Worm (Caenorhabditis elegans) whole organism, late embryonic: ENCODE measurements around the gene F49E2.5.
A peak's percentile ranks its signal among the peaks of the same experiment; 100 is the strongest.

Source experiments
- C08G9.2 ChIP-seq: sonication (generic microtip); optimal IDR thresholded peaks from 2 replicates; lab custom pipeline; 2016; ENCODE audit warnings: mild to moderate bottlenecking, missing genetic modification characterization, moderate library complexity, missing compliant biosample characterization
- F13H6.1 ChIP-seq: sonication (generic microtip); optimal IDR thresholded peaks from 2 replicates; lab custom pipeline; 2016; ENCODE audit warnings: missing genetic modification characterization, missing compliant biosample characterization
- K09A11.1 ChIP-seq: sonication (generic microtip); optimal IDR thresholded peaks from 2 replicates; lab custom pipeline; 2017; ENCODE audit warnings: antibody characterized with exemption, mild to moderate bottlenecking, missing genetic modification characterization, missing compliant biosample characterization; ENCODE audit not compliant: insufficient read depth
- T23F11.4 ChIP-seq: fragments of 200-800 bp; sonication (Bioruptor generic); optimal IDR thresholded peaks from 2 replicates; lab custom pipeline; 2018; ENCODE audit warnings: mild to moderate bottlenecking, missing genetic modification characterization, missing compliant biosample characterization
- Y22D7AL.16 ChIP-seq: sonication (generic microtip); optimal IDR thresholded peaks from 2 replicates; lab custom pipeline; 2016; ENCODE audit warnings: missing genetic modification characterization, missing compliant biosample characterization
- ceh-14 ChIP-seq: sonication (generic microtip); optimal IDR thresholded peaks from 2 replicates; lab custom pipeline; 2016; ENCODE audit warnings: missing genotype, missing genetic modification characterization, missing compliant biosample characterization
- ceh-19 ChIP-seq: fragments of 200-800 bp; sonication (Bioruptor generic); optimal IDR thresholded peaks from 2 replicates; lab custom pipeline; 2018; ENCODE audit warnings: mild to moderate bottlenecking, missing genetic modification characterization, missing compliant biosample characterization
- ceh-2 ChIP-seq: sonication (generic microtip); optimal IDR thresholded peaks from 2 replicates; lab custom pipeline; 2016; ENCODE audit warnings: missing genotype, missing genetic modification characterization, missing compliant biosample characterization
- ceh-22 ChIP-seq: sonication (generic microtip); optimal IDR thresholded peaks from 2 replicates; lab custom pipeline; 2017; ENCODE audit warnings: missing biosample characterization, missing genetic modification characterization
- ceh-30 ChIP-seq: fragments of 150-350 bp; optimal IDR thresholded peaks from 2 replicates; lab custom pipeline; 2014; ENCODE audit warnings: missing biosample characterization, missing genetic modification characterization
- ceh-31 ChIP-seq: sonication (generic microtip); optimal IDR thresholded peaks from 2 replicates; lab custom pipeline; 2016; ENCODE audit warnings: missing genetic modification characterization, missing compliant biosample characterization
- ceh-45 ChIP-seq: fragments of 200-800 bp; sonication (Bioruptor generic); IDR thresholded peaks from 2 replicates; pipeline ENCODE4 v1.3.6; 2022; ENCODE audit warnings: missing genetic modification reagents, missing genetic modification characterization, missing compliant biosample characterization
- ceh-48 ChIP-seq: sonication (generic microtip); optimal IDR thresholded peaks from 2 replicates; lab custom pipeline; 2016; ENCODE audit warnings: missing genetic modification characterization, inconsistent platforms, missing compliant biosample characterization
- ceh-6 ChIP-seq: fragments of 200-800 bp; sonication (Bioruptor generic); optimal IDR thresholded peaks from 2 replicates; lab custom pipeline; 2018; ENCODE audit warnings: mild to moderate bottlenecking, missing genetic modification characterization, missing compliant biosample characterization
- dmd-4 ChIP-seq: sonication (generic microtip); optimal IDR thresholded peaks from 2 replicates; lab custom pipeline; 2016; ENCODE audit warnings: borderline replicate concordance, missing genetic modification characterization, missing compliant biosample characterization
- dve-1 ChIP-seq: sonication (generic microtip); optimal IDR thresholded peaks from 2 replicates; lab custom pipeline; 2017; ENCODE audit warnings: antibody characterized with exemption, mild to moderate bottlenecking, missing genetic modification characterization, missing compliant biosample characterization
- elt-2 ChIP-seq: sonication (generic microtip); optimal IDR thresholded peaks from 2 replicates; lab custom pipeline; 2016; ENCODE audit warnings: missing genetic modification reagents, missing genetic modification characterization, missing compliant biosample characterization
- fkh-10 ChIP-seq: fragments of 150-350 bp; optimal IDR thresholded peaks from 2 replicates; lab custom pipeline; 2014; ENCODE audit warnings: missing biosample characterization, missing genetic modification reagents, missing genetic modification characterization
- gmeb-2 ChIP-seq: sonication (generic microtip); optimal IDR thresholded peaks from 2 replicates; lab custom pipeline; 2016; ENCODE audit warnings: missing genetic modification characterization, inconsistent platforms, missing compliant biosample characterization
- hlh-30 ChIP-seq: sonication (generic microtip); optimal IDR thresholded peaks from 2 replicates; lab custom pipeline; 2017; ENCODE audit warnings: antibody characterized with exemption, missing genetic modification characterization, missing compliant biosample characterization; ENCODE audit not compliant: insufficient read depth
- lin-11 ChIP-seq: fragments of 200-800 bp; sonication (Bioruptor generic); optimal IDR thresholded peaks from 2 replicates; lab custom pipeline; 2018; ENCODE audit warnings: mild to moderate bottlenecking, missing genetic modification characterization, missing compliant biosample characterization
- mec-3 ChIP-seq: sonication (generic microtip); optimal IDR thresholded peaks from 2 replicates; lab custom pipeline; 2016; ENCODE audit warnings: borderline replicate concordance, missing genetic modification characterization, missing compliant biosample characterization
- npax-4 ChIP-seq: sonication (generic microtip); optimal IDR thresholded peaks from 2 replicates; lab custom pipeline; 2016; ENCODE audit warnings: missing genetic modification characterization, missing compliant biosample characterization
- pax-1 ChIP-seq: fragments of 150-350 bp; optimal IDR thresholded peaks from 2 replicates; lab custom pipeline; 2014; ENCODE audit warnings: missing biosample characterization, missing genetic modification characterization
- pha-2 ChIP-seq: sonication (generic microtip); optimal IDR thresholded peaks from 2 replicates; lab custom pipeline; 2017; ENCODE audit warnings: mild to moderate bottlenecking, missing genetic modification characterization, missing compliant biosample characterization
- pqm-1 ChIP-seq: sonication (generic microtip); optimal IDR thresholded peaks from 2 replicates; lab custom pipeline; 2016; ENCODE audit warnings: missing genetic modification characterization, missing compliant biosample characterization
- ref-2 ChIP-seq: sonication (generic microtip); optimal IDR thresholded peaks from 2 replicates; lab custom pipeline; 2016; ENCODE audit warnings: missing genetic modification characterization, missing compliant biosample characterization
- sdc-2 ChIP-seq: sonication (generic microtip); optimal IDR thresholded peaks from 2 replicates; lab custom pipeline; 2016; ENCODE audit warnings: missing genotype, missing genetic modification characterization, missing compliant biosample characterization
- sox-2 ChIP-seq: fragments of 200-800 bp; sonication (Bioruptor generic); IDR thresholded peaks from 2 replicates; pipeline ENCODE4 v1.3.6; 2022; ENCODE audit warnings: missing genetic modification reagents, missing genetic modification characterization, missing compliant biosample characterization
- sox-4 ChIP-seq: sonication (generic microtip); optimal IDR thresholded peaks from 2 replicates; lab custom pipeline; 2017; ENCODE audit warnings: mild to moderate bottlenecking, missing genetic modification characterization, inconsistent platforms, missing compliant biosample characterization
- syd-9 ChIP-seq: sonication (generic microtip); optimal IDR thresholded peaks from 2 replicates; lab custom pipeline; 2016; ENCODE audit warnings: mild to moderate bottlenecking, missing genetic modification characterization, moderate library complexity, missing compliant biosample characterization
- tbx-7 ChIP-seq: sonication (generic microtip); optimal IDR thresholded peaks from 2 replicates; lab custom pipeline; 2016; ENCODE audit warnings: missing genotype, missing genetic modification characterization, missing compliant biosample characterization
- unc-3 ChIP-seq, 2 experiments: fragments of 200-800 bp in 1 of 2; sonication (Bioruptor generic) in 1 of 2; sonication (generic microtip) in 1 of 2; conservative IDR thresholded peaks in 1 of 2; optimal IDR thresholded peaks in 1 of 2; 2 replicates each; pipeline versions ENCODE4 v1.3.6 to Lab custom; 2016 to 2022; ENCODE audit warnings: missing compliant biosample characterization in 2 of 2, missing genetic modification characterization in 2 of 2, missing genetic modification reagents in 1 of 2

F49E2.5 gene

DNA sequence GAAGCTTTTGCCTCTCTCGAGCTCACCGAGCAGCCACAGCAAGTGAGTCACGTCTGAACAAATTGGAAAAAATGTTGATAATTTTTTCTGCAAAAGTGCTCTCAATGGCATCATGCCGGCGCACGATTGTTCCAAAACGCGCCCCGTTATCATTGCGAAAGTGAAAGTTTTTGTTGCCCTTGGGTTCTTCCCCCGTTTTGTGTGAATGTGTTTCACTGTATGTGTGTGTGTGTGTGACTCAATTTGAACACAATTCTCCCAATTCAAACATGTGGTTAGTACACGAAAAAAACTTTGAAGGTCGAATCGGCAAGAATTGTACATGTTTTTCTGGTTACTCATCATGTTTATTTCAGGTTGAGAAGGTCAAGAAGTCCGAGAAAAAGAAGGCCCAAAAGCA is 9.6 kb downstream of the F49E2.5 start:
- TF ChIP-seq C08G9.2 (no peak), ceh-14 (tag; lab: Kevin White, UChicago) (no peak), pax-1 (tag; lab: Kevin White, UChicago) (no peak), sox-2 (no peak), npax-4 (no peak), ref-2 (tag; lab: Kevin White, UChicago) (no peak), unc-3 (GFP tag; conservative IDR thresholded peaks at IDR 0.05; lab: Robert Waterston, UW) (no peak), unc-3 (tag; optimal IDR thresholded peaks at IDR 0.05; lab: Kevin White, UChicago) (no peak), F13H6.1 (tag; lab: Kevin White, UChicago) (no peak), gmeb-2 (tag; lab: Kevin White, UChicago) (no peak), fkh-10 (GFP tag; lab: Kevin White, UChicago) (no peak)
- TF ChIP-seq, all 69 proteins: peak for 0

- no peak for TF ChIP-seq sox-2
- TF ChIP-seq lin-11 (tag; lab: Kevin White, UChicago): no peak
- TF ChIP-seq sdc-2 (tag; lab: Kevin White, UChicago): no peak
- no peak for TF ChIP-seq ceh-14 (tag; lab: Kevin White, UChicago)
- TF ChIP-seq ceh-22 (tag; lab: Kevin White, UChicago): no peak
- TF ChIP-seq K09A11.1 (tag; lab: Kevin White, UChicago): no peak
- no peak for TF ChIP-seq dve-1 (tag; lab: Kevin White, UChicago)
- no peak for TF ChIP-seq ref-2 (tag; lab: Kevin White, UChicago)
- TF ChIP-seq dmd-4: no peak
- TF ChIP-seq ceh-19 (GFP tag; lab: Kevin White, UChicago): no peak
- no peak for TF ChIP-seq C08G9.2
- no peak for TF ChIP-seq mec-3
- no peak for TF ChIP-seq hlh-30
- no peak for TF ChIP-seq pha-2 (tag; lab: Kevin White, UChicago)
- TF ChIP-seq ceh-48: no peak
- TF ChIP-seq, all 69 proteins: peak for 0
These were observed 11.8 kb downstream of the F49E2.5 start for ce11 chrX:9555238-9555637.

ce11 chrX:9556038-9556437 is 12.6 kb downstream of the F49E2.5 start:
- TF ChIP-seq pqm-1 (tag; lab: Kevin White, UChicago) (no peak), syd-9 (tag; lab: Kevin White, UChicago) (no peak), Y22D7AL.16 (no peak), ref-2 (tag; lab: Kevin White, UChicago) (no peak)

- TF ChIP-seq ceh-30 (no peak), elt-2 (tag; lab: Kevin White, UChicago) (peak; percentile 35), ceh-2 (tag; lab: Kevin White, UChicago) (no peak), ceh-6 (GFP tag; lab: Kevin White, UChicago) (no peak)
These were observed 17.5 kb downstream of the F49E2.5 start for ce11 chrX:9560931-9561330.

DNA sequence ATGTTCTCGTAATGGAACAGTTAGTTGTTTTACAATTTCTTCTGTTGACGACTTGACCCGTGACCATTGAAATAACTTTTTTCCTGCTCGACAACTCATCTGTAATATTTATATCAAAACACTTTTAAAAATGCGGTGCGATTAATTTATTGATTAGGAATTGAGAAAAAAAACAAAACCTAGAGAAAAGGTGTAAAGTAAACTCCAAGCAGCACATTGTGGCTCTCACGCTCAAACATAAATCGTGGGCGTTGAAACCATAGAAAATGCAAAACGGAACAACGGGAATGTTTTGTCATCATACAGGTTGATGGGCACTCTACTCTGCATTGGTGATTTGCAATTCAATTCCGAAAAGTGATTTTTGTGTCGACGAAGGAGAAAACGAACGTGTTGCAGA is 22.4 kb downstream of the F49E2.5 start, which contains the start of gene moc-5:
Gene moc-5, minus strand, starts transcription at position 101 of the 400 bp plus-strand sequence.
- TF ChIP-seq ceh-31 (tag; lab: Kevin White, UChicago) (no peak), sox-4 (no peak), sdc-2 (tag; lab: Kevin White, UChicago) (no peak), pqm-1 (tag; lab: Kevin White, UChicago) (no peak), tbx-7 (no peak), T23F11.4 (GFP tag; lab: Kevin White, UChicago) (no peak), ceh-45 (GFP tag; lab: Robert Waterston, UW) (no peak), pax-1 (tag; lab: Kevin White, UChicago) (no peak), dve-1 (tag; lab: Kevin White, UChicago) (no peak)
- TF ChIP-seq, all 69 proteins: peak for 0
